Worm (Caenorhabditis elegans): Measurements from ENCODE around the gene art-1.

Gene art-1

ce11 chrII:6927603-6928002 is 44.4 kb downstream of the art-1 start, which contains the start of gene F22D3.4:
Gene F22D3.4 (minus strand): TSS chrII:6927603.
- TF ChIP-seq nhr-80 (tag; optimal IDR thresholded peaks at IDR 0.05): peak; percentile 43
- no peak for TF ChIP-seq zim-3 (tag; optimal IDR thresholded peaks at IDR 0.05)

- TF ChIP-seq somi-1 (GFP tag; optimal IDR thresholded peaks at IDR 0.05): no peak
- no peak for TF ChIP-seq ztf-6 (GFP tag; IDR thresholded peaks at IDR 0.05)
- no peak for TF ChIP-seq ztf-26 (tag; optimal IDR thresholded peaks at IDR 0.05)
- no peak for TF ChIP-seq Y79H2A.3 (GFP tag; conservative IDR thresholded peaks at IDR 0.05)
- TF ChIP-seq atf-7 (tag; optimal IDR thresholded peaks at IDR 0.05): peak; percentile 37
- no peak for TF ChIP-seq F49E8.2 (tag; optimal IDR thresholded peaks at IDR 0.05; ENCODE audit: insufficient read depth)
- no peak for TF ChIP-seq attf-5 (GFP tag; optimal IDR thresholded peaks at IDR 0.05)
- 0 out of 2 replicates have a peak, but pooled peaks have one; percentile 8 for TF ChIP-seq F37B4.10 (GFP tag; IDR thresholded peaks at IDR 0.05)
- no peak for TF ChIP-seq snpc-4 (GFP tag; optimal IDR thresholded peaks at IDR 0.05)
- TF ChIP-seq snpc-4 (tag; optimal IDR thresholded peaks at IDR 0.05): no peak
- TF ChIP-seq madf-3 (GFP tag; IDR thresholded peaks at IDR 0.05): no peak
- TF ChIP-seq D2030.7 (GFP tag; IDR thresholded peaks at IDR 0.05): no peak
- TF ChIP-seq madf-8 (GFP tag; conservative IDR thresholded peaks at IDR 0.05): no peak
- no peak for TF ChIP-seq tlf-1 (GFP tag; optimal IDR thresholded peaks at IDR 0.05)
- no peak for TF ChIP-seq nhr-80 (tag; optimal IDR thresholded peaks at IDR 0.05)
Measured at ce11 chrII:6927034-6927433, 45.0 kb downstream of the art-1 start.

ce11 chrII:6926488-6926887 is 45.5 kb downstream of the art-1 start:
- TF ChIP-seq ama-1 (optimal IDR thresholded peaks at IDR 0.05) (no peak), ama-1 (GFP tag; optimal IDR thresholded peaks at IDR 0.05) (no peak), F57A8.1 (GFP tag; optimal IDR thresholded peaks at IDR 0.05) (no peak), ztf-18 (tag; optimal IDR thresholded peaks at IDR 0.05) (peak; percentile 21), atf-7 (tag; optimal IDR thresholded peaks at IDR 0.05) (peak; percentile 47), mcd-1 (GFP tag; IDR thresholded peaks at IDR 0.05) (peak; percentile 52), K12H6.12 (tag; optimal IDR thresholded peaks at IDR 0.05) (peak; percentile 66), K11D2.4 (GFP tag; IDR thresholded peaks at IDR 0.05) (no peak), ZK185.1 (tag; optimal IDR thresholded peaks at IDR 0.05; ENCODE audit: poor library complexity, severe bottlenecking) (peak; percentile 8), ceh-91 (GFP tag; IDR thresholded peaks at IDR 0.05) (no peak), snpc-4 (GFP tag; optimal IDR thresholded peaks at IDR 0.05) (no peak), snpc-4 (tag; optimal IDR thresholded peaks at IDR 0.05) (peak in 3 of 4 experiments; percentile 11 to 54 (median 23)), zim-3 (tag; optimal IDR thresholded peaks at IDR 0.05) (no peak), lin-40 (tag; optimal IDR thresholded peaks at IDR 0.05) (peak; percentile 74), sdz-38 (tag; optimal IDR thresholded peaks at IDR 0.05) (no peak), egrh-3 (GFP tag; IDR thresholded peaks at IDR 0.05) (peak; percentile 76), pbrm-1 (GFP tag; IDR thresholded peaks at IDR 0.05) (peak; percentile 39; the same call in 1 of the 2 replicates), ceh-27 (GFP tag; optimal IDR thresholded peaks at IDR 0.05) (peak; percentile 45), nhr-27 (tag; optimal IDR thresholded peaks at IDR 0.05) (no peak), hmg-1.2 (GFP tag; IDR thresholded peaks at IDR 0.05) (peak; percentile 89), F22D6.2 (tag; optimal IDR thresholded peaks at IDR 0.05) (no peak), athp-1 (tag; optimal IDR thresholded peaks at IDR 0.05) (no peak), ztf-22 (GFP tag; optimal IDR thresholded peaks at IDR 0.05) (peak; percentile 32), dox-1 (GFP tag; IDR thresholded peaks at IDR 0.05) (peak; percentile 68; the same call in 1 of the 2 replicates), cebp-1 (GFP tag; IDR thresholded peaks at IDR 0.05) (no peak), cebp-1 (tag; optimal IDR thresholded peaks at IDR 0.05) (peak; percentile 76), F49E8.2 (tag; optimal IDR thresholded peaks at IDR 0.05; ENCODE audit: insufficient read depth) (no peak), lir-1 (GFP tag; conservative IDR thresholded peaks at IDR 0.05) (0 out of 2 replicates have a peak, but pooled peaks have one; percentile 40), ets-4 (GFP tag; optimal IDR thresholded peaks at IDR 0.05) (peak; percentile 39), pha-4 (tag; optimal IDR thresholded peaks at IDR 0.05) (peak; percentile 21), lin-54 (GFP tag; optimal IDR thresholded peaks at IDR 0.05) (peak; percentile 41), gei-17 (GFP tag; optimal IDR thresholded peaks at IDR 0.05) (peak; percentile 8), madf-10 (tag; optimal IDR thresholded peaks at IDR 0.05) (peak; percentile 63), ccch-3 (GFP tag; optimal IDR thresholded peaks at IDR 0.05) (no peak), nhr-80 (tag; optimal IDR thresholded peaks at IDR 0.05) (peak; percentile 95), rcor-1 (GFP tag; IDR thresholded peaks at IDR 0.05) (0 out of 2 replicates have a peak, but pooled peaks have one; percentile 30)

Data from whole organism, young adult.